Fruit fly (Drosophila melanogaster): ENCODE results near the gene CG11854.

Gene CG11854

dm6 chr3R:25207405-25208003 lies 34.3 kb upstream of the CG11854 start:
- TF ChIP-seq fd96Ca (GFP tag; IDR thresholded peaks at IDR 0.05) (peak; percentile 77; the same call in 2 of the 3 replicates), Ets98B (GFP tag; IDR thresholded peaks at IDR 0.05) (peak; percentile 86), CG8159 (tag; optimal IDR thresholded peaks at IDR 0.05) (peak; percentile 88), CG12605 (GFP tag; IDR thresholded peaks at IDR 0.05) (no peak; the same call in 1 of the 2 replicates), CG10348 (GFP tag; IDR thresholded peaks at IDR 0.05) (no peak), CG17806 (tag; optimal IDR thresholded peaks at IDR 0.05) (peak; percentile 86), D1 (tag; optimal IDR thresholded peaks at IDR 0.05) (peak; percentile 4), CG13204 (GFP tag; optimal IDR thresholded peaks at IDR 0.05) (peak; percentile 69), CG15710 (tag; optimal IDR thresholded peaks at IDR 0.05) (peak; percentile 88), CG32121 (GFP tag; IDR thresholded peaks at IDR 0.05) (peak; percentile 89), rn (GFP tag; IDR thresholded peaks at IDR 0.05) (peak; percentile 11; the same call in 1 of the 2 replicates), CG9948 (tag; optimal IDR thresholded peaks at IDR 0.05) (peak; percentile 86), CG34367 (tag; optimal IDR thresholded peaks at IDR 0.05) (peak; percentile 85), Snoo (tag; optimal IDR thresholded peaks at IDR 0.05) (peak; percentile 49), Pif1B (GFP tag; optimal IDR thresholded peaks at IDR 0.05) (peak; percentile 80), CG8301 (tag; optimal IDR thresholded peaks at IDR 0.05) (peak; percentile 87), CG14655 (GFP tag; optimal IDR thresholded peaks at IDR 0.05) (peak; percentile 90), gl (tag; optimal IDR thresholded peaks at IDR 0.05) (peak; percentile 70), Pif1A (GFP tag; optimal IDR thresholded peaks at IDR 0.05) (peak; percentile 82), CG4496 (GFP tag; IDR thresholded peaks at IDR 0.05) (peak; percentile 89), EcR (GFP tag; optimal IDR thresholded peaks at IDR 0.05) (no peak)

- TF ChIP-seq gl (tag; optimal IDR thresholded peaks at IDR 0.05), result no peak
- TF ChIP-seq CG15710 (tag; optimal IDR thresholded peaks at IDR 0.05), result no peak
- TF ChIP-seq CG13204 (GFP tag; optimal IDR thresholded peaks at IDR 0.05), result no peak
- peak; percentile 23 for TF ChIP-seq Pif1A (GFP tag; optimal IDR thresholded peaks at IDR 0.05)
- peak; percentile 24; the same call in 1 of the 2 replicates for TF ChIP-seq Ets98B (GFP tag; IDR thresholded peaks at IDR 0.05)
- no peak for TF ChIP-seq CG17806 (tag; optimal IDR thresholded peaks at IDR 0.05)
- TF ChIP-seq CG12605 (GFP tag; IDR thresholded peaks at IDR 0.05), result peak; percentile 21; the same call in 1 of the 2 replicates
- peak; percentile 48 for TF ChIP-seq EcR (GFP tag; optimal IDR thresholded peaks at IDR 0.05)
These were observed 33.6 kb upstream of the CG11854 start, which contains the start of gene Cad96Ca for dm6 chr3R:25208042-25208766. Gene Cad96Ca, minus strand, starts transcription at chr3R:25208283.

- TF ChIP-seq Pif1A (GFP tag; optimal IDR thresholded peaks at IDR 0.05) (no peak), CG32121 (GFP tag; IDR thresholded peaks at IDR 0.05) (no peak), CG14655 (GFP tag; optimal IDR thresholded peaks at IDR 0.05) (no peak), CG34367 (tag; optimal IDR thresholded peaks at IDR 0.05) (no peak), CG13204 (GFP tag; optimal IDR thresholded peaks at IDR 0.05) (no peak), CG12605 (GFP tag; IDR thresholded peaks at IDR 0.05) (no peak), rn (GFP tag; IDR thresholded peaks at IDR 0.05) (no peak), Pif1B (GFP tag; optimal IDR thresholded peaks at IDR 0.05) (no peak), Ets98B (GFP tag; IDR thresholded peaks at IDR 0.05) (no peak), D1 (tag; optimal IDR thresholded peaks at IDR 0.05) (no peak), EcR (GFP tag; optimal IDR thresholded peaks at IDR 0.05) (no peak), CG15710 (tag; optimal IDR thresholded peaks at IDR 0.05) (no peak), CG17806 (tag; optimal IDR thresholded peaks at IDR 0.05) (no peak), Snoo (tag; optimal IDR thresholded peaks at IDR 0.05) (no peak), CG4496 (GFP tag; IDR thresholded peaks at IDR 0.05) (no peak)
These were observed 33.1 kb upstream of the CG11854 start for dm6 chr3R:25208767-25209075.

- TF ChIP-seq CG10348 (GFP tag; IDR thresholded peaks at IDR 0.05) (no peak), CG8159 (tag; optimal IDR thresholded peaks at IDR 0.05) (no peak), Pif1A (GFP tag; optimal IDR thresholded peaks at IDR 0.05) (no peak), Ets98B (GFP tag; IDR thresholded peaks at IDR 0.05) (no peak), Snoo (tag; optimal IDR thresholded peaks at IDR 0.05) (no peak)
These were observed 32.6 kb upstream of the CG11854 start for dm6 chr3R:25209207-25209606.

- TF ChIP-seq Pif1B (GFP tag; optimal IDR thresholded peaks at IDR 0.05), result no peak
- peak; percentile 64; the same call in 2 of the 3 replicates for TF ChIP-seq CG4496 (GFP tag; IDR thresholded peaks at IDR 0.05)
- TF ChIP-seq CG14655 (GFP tag; optimal IDR thresholded peaks at IDR 0.05), result no peak
- TF ChIP-seq EcR (GFP tag; optimal IDR thresholded peaks at IDR 0.05), result no peak
- TF ChIP-seq CG10348 (GFP tag; IDR thresholded peaks at IDR 0.05), result no peak
- no peak for TF ChIP-seq CG8301 (tag; optimal IDR thresholded peaks at IDR 0.05)
- no peak for TF ChIP-seq gl (tag; optimal IDR thresholded peaks at IDR 0.05)
- TF ChIP-seq CG32121 (GFP tag; IDR thresholded peaks at IDR 0.05), result no peak
- no peak for TF ChIP-seq CG15710 (tag; optimal IDR thresholded peaks at IDR 0.05)
- TF ChIP-seq CG9948 (tag; optimal IDR thresholded peaks at IDR 0.05), result no peak
- TF ChIP-seq fd96Ca (GFP tag; IDR thresholded peaks at IDR 0.05), result no peak; the same call in 2 of the 3 replicates
- no peak for TF ChIP-seq Pif1A (GFP tag; optimal IDR thresholded peaks at IDR 0.05)
- TF ChIP-seq CG12605 (GFP tag; IDR thresholded peaks at IDR 0.05), result no peak
- TF ChIP-seq Ets98B (GFP tag; IDR thresholded peaks at IDR 0.05), result peak; percentile 44
- no peak for TF ChIP-seq CG13204 (GFP tag; optimal IDR thresholded peaks at IDR 0.05)
- TF ChIP-seq D1 (tag; optimal IDR thresholded peaks at IDR 0.05), result peak; percentile 51
- TF ChIP-seq CG34367 (tag; optimal IDR thresholded peaks at IDR 0.05), result no peak
- TF ChIP-seq Snoo (tag; optimal IDR thresholded peaks at IDR 0.05), result no peak
- no peak for TF ChIP-seq rn (GFP tag; IDR thresholded peaks at IDR 0.05)
- TF ChIP-seq CG8159 (tag; optimal IDR thresholded peaks at IDR 0.05), result no peak
- TF ChIP-seq CG17806 (tag; optimal IDR thresholded peaks at IDR 0.05), result peak; percentile 16
These were observed 26.7 kb upstream of the CG11854 start, which contains the start of gene Saysd1 for dm6 chr3R:25215123-25215522. Gene Saysd1, minus strand, starts transcription at chr3R:25215188.

Measured in whole organism, pupa.